Worm (Caenorhabditis elegans) whole organism, L4 larva: ENCODE results near the gene F16B4.2.

Experiments
- dpl-1 ChIP-seq: fragments of 150-350 bp; optimal IDR thresholded peaks from 2 replicates; lab custom pipeline; 2014; ENCODE audit warnings: missing biosample characterization, missing genetic modification reagents, missing genetic modification characterization
- egl-27 ChIP-seq: sonication (generic microtip); optimal IDR thresholded peaks from 3 replicates; lab custom pipeline; 2017; ENCODE audit warnings: missing biosample characterization, missing genetic modification reagents, missing genetic modification characterization
- lin-15B ChIP-seq: fragments of 150-350 bp; sonication (generic microtip); optimal IDR thresholded peaks from 3 replicates; lab custom pipeline; 2014; ENCODE audit warnings: missing biosample characterization, missing genetic modification characterization
- nhr-237 ChIP-seq: sonication (generic microtip); optimal IDR thresholded peaks from 2 replicates; lab custom pipeline; 2017; ENCODE audit warnings: missing biosample characterization, missing genetic modification characterization
- unc-130 ChIP-seq: sonication (generic microtip); optimal IDR thresholded peaks from 2 replicates; lab custom pipeline; 2016; ENCODE audit warnings: missing genetic modification reagents, missing genetic modification characterization, missing compliant biosample characterization

DNA sequence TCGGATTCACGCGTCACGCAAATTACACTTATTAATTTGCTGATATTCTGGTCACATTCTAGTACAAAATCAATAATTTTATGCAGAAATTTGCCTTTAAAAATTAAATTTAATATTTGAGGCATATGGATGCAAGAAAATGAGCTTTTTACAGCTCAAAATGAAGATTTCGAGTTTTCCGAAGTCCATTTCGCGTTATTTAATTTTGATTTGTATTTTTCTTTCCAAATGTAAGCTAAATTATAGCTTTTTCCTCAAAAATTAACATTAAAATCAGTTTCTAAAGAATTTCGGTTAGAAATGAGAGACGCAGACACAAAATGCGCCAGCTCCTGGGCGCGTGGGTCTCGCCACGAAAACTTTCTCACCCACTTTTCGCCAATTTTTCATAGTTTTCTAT, 13.9 kb upstream of the F16B4.2 start, which contains the start of gene F16B4.6:
- TF ChIP-seq unc-130: no peak
- no peak for TF ChIP-seq lin-15B (tag; lab: Kevin White, UChicago)
- no peak for TF ChIP-seq dpl-1
- no peak for TF ChIP-seq nhr-237 (tag; lab: Kevin White, UChicago)
- TF ChIP-seq egl-27 (tag; lab: Kevin White, UChicago): no peak
